Worm (Caenorhabditis elegans) whole organism, L2 larva: Measurements from ENCODE around the gene hrpu-2.
"Not testable (repeated sequence)": the region's sequence is repeated elsewhere in the genome, so short reads cannot be mapped to it uniquely, and the experiment has no call there.

Experiments
- F13H6.1 ChIP-seq: sonication (generic microtip); optimal IDR thresholded peaks from 2 replicates; lab custom pipeline; 2016; ENCODE audit warnings: missing genetic modification characterization, missing compliant biosample characterization
- Y55F3AM.14 ChIP-seq: fragments of 200-800 bp; sonication (Bioruptor generic); optimal IDR thresholded peaks from 2 replicates; lab custom pipeline; 2018; ENCODE audit warnings: mild to moderate bottlenecking, missing genetic modification characterization, missing compliant biosample characterization
- ZK546.5 ChIP-seq: sonication (generic microtip); optimal IDR thresholded peaks from 2 replicates; lab custom pipeline; 2017; ENCODE audit warnings: missing biosample characterization, missing genetic modification characterization
- dmd-4 ChIP-seq: sonication (generic microtip); optimal IDR thresholded peaks from 2 replicates; lab custom pipeline; 2017; ENCODE audit warnings: missing biosample characterization, missing genetic modification characterization
- egl-27 ChIP-seq: sonication (generic microtip); optimal IDR thresholded peaks from 3 replicates; lab custom pipeline; 2017; ENCODE audit warnings: missing biosample characterization, missing genetic modification reagents, missing genetic modification characterization
- elt-3 ChIP-seq: sonication (generic microtip); optimal IDR thresholded peaks from 2 replicates; lab custom pipeline; 2017; ENCODE audit warnings: missing biosample characterization, missing genetic modification characterization
- lin-13 ChIP-seq: fragments of 150-350 bp; optimal IDR thresholded peaks from 2 replicates; lab custom pipeline; 2014; ENCODE audit warnings: missing biosample characterization, missing genetic modification reagents, missing genetic modification characterization
- lin-39 ChIP-seq: fragments of 150-350 bp; optimal IDR thresholded peaks from 2 replicates; lab custom pipeline; 2014; ENCODE audit warnings: missing biosample characterization, missing genetic modification reagents, missing genetic modification characterization
- lsy-2 ChIP-seq, 2 experiments: fragments of 150-350 bp in 1 of 2; sonication (generic microtip) in 1 of 2; optimal IDR thresholded peaks; 2 replicates each; lab custom pipeline; 2014 to 2017; ENCODE audit warnings: missing biosample characterization in 2 of 2, missing genetic modification characterization in 2 of 2
- mab-5 ChIP-seq: fragments of 150-350 bp; optimal IDR thresholded peaks from 2 replicates; lab custom pipeline; 2014; ENCODE audit warnings: missing biosample characterization, missing genetic modification characterization
- nhr-237 ChIP-seq: fragments of 150-350 bp; optimal IDR thresholded peaks from 2 replicates; lab custom pipeline; 2014; ENCODE audit warnings: missing biosample characterization, missing genetic modification characterization
- nhr-25 ChIP-seq: fragments of 150-350 bp; sonication (generic microtip); optimal IDR thresholded peaks from 3 replicates; lab custom pipeline; 2014; ENCODE audit warnings: missing biosample characterization, missing genetic modification characterization
- snpc-4 ChIP-seq: fragments of 150-350 bp; optimal IDR thresholded peaks from 2 replicates; lab custom pipeline; 2014; ENCODE audit warnings: missing biosample characterization, missing genetic modification characterization

DNA sequence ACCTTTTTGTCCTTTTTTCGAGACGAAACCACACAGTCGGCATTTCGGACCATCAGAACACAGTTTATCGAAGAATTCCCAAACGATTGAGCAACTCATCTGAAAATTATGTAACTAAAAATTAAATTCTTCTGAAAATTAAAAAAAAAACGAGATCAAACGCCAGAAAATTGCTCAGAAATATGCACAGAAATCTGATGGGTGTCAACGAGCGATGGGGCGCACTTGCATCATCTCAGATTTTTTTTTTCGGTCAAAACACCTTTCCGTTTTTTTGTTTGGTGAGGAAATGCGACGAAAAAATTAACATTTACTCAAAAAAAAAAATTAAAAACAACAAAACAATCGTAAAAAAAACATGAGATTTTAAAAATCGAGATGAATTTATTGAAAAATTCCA lies 39.1 kb downstream of the hrpu-2 start, which contains the start of gene T04C4.3:
- not testable (repeated sequence) for TF ChIP-seq F13H6.1 (tag; lab: Kevin White, UChicago); lin-39; nhr-237; dmd-4 (tag; lab: Kevin White, UChicago); egl-27; snpc-4 (tag; lab: Kevin White, UChicago); mab-5 (tag; lab: Kevin White, UChicago); lin-13 (GFP tag; lab: Kevin White, UChicago); nhr-25; Y55F3AM.14 (GFP tag; lab: Kevin White, UChicago); ZK546.5 (tag; lab: Kevin White, UChicago); lsy-2 (tag; optimal IDR thresholded peaks at IDR 0.05; lab: Kevin White, UChicago); elt-3 (tag; lab: Kevin White, UChicago)
